Fruit fly (Drosophila melanogaster): ENCODE results near the gene ea.

dm6 chr3R:15339111-15339510, 10.6 kb downstream of the ea start:
- TF ChIP-seq Snoo (tag; optimal IDR thresholded peaks at IDR 0.05) (no peak), gl (tag; optimal IDR thresholded peaks at IDR 0.05) (no peak), Ets98B (GFP tag; IDR thresholded peaks at IDR 0.05) (no peak), EcR (GFP tag; optimal IDR thresholded peaks at IDR 0.05) (no peak), Pif1B (GFP tag; optimal IDR thresholded peaks at IDR 0.05) (no peak), CG8159 (tag; optimal IDR thresholded peaks at IDR 0.05) (no peak), CG17806 (tag; optimal IDR thresholded peaks at IDR 0.05) (no peak), CG10348 (GFP tag; IDR thresholded peaks at IDR 0.05) (no peak), CG8301 (tag; optimal IDR thresholded peaks at IDR 0.05) (no peak), CG15710 (tag; optimal IDR thresholded peaks at IDR 0.05) (no peak), CG14655 (GFP tag; optimal IDR thresholded peaks at IDR 0.05) (no peak), Pif1A (GFP tag; optimal IDR thresholded peaks at IDR 0.05) (no peak), fd96Ca (GFP tag; IDR thresholded peaks at IDR 0.05) (no peak)

Measured in whole organism, pupa.